Fruit fly (Drosophila melanogaster): ENCODE data around the gene bocks.

Gene bocks

DNA sequence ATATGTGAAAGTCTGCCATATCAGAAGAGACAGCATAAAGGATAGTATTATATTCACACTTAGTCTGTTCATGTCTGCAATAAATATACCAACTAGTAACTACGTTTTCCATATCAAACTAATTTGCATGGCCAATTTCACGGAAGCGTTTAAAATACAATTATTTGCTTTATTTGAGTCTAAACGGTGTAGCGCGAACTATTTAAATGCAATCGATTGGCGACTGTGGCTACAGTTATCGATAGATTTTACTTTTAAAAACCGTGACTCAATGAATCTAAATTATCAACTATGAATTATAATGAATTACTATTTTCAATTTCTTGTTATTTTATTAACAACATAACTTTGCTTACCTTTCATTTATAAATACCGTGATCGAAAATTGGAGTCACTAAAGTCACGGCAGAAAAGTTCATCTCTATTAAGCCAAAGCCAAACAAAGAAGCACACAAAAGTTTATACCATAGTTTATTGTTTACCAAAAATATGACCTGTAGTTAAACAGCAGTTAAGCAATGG, 36.1 kb upstream of the bocks start, which contains the start of the genes CG9427 and CG8319 (continued):
- peak; percentile 87 for TF ChIP-seq knrl (GFP tag; IDR thresholded peaks at IDR 0.05; ENCODE audit: partially characterized antibody)
- TF ChIP-seq CoRest (tag; optimal IDR thresholded peaks at IDR 0.05): peak; percentile 76
- TF ChIP-seq wor (GFP tag; IDR thresholded peaks at IDR 0.05): no peak
- no peak for TF ChIP-seq klu (GFP tag; IDR thresholded peaks at IDR 0.05)
- peak; percentile 40; the same call in 1 of the 2 replicates for TF ChIP-seq lmd (GFP tag; IDR thresholded peaks at IDR 0.05)
- no peak for TF ChIP-seq CG5180 (GFP tag; optimal IDR thresholded peaks at IDR 0.05)
- TF ChIP-seq PHDP (tag; optimal IDR thresholded peaks at IDR 0.05): peak; percentile 77
- TF ChIP-seq gt (GFP tag; IDR thresholded peaks at IDR 0.05): no peak
- no peak for TF ChIP-seq CG17802 (tag; optimal IDR thresholded peaks at IDR 0.05)
- no peak for TF ChIP-seq fd102C (GFP tag; optimal IDR thresholded peaks at IDR 0.05)
- 0 out of 3 replicates have a peak, but pooled peaks have one; percentile 40 for TF ChIP-seq mld (GFP tag; IDR thresholded peaks at IDR 0.05; ENCODE audit: partially characterized antibody)
- TF ChIP-seq Dfd (GFP tag; optimal IDR thresholded peaks at IDR 0.05): no peak
- peak; percentile 28 for TF ChIP-seq kay (GFP tag; optimal IDR thresholded peaks at IDR 0.05)
- peak; percentile 76 for TF ChIP-seq vnd (GFP tag; IDR thresholded peaks at IDR 0.05; ENCODE audit: partially characterized antibody)
- TF ChIP-seq twi (tag; optimal IDR thresholded peaks at IDR 0.05): peak; percentile 20
- TF ChIP-seq al (GFP tag; IDR thresholded peaks at IDR 0.05): 0 out of 2 replicates have a peak, but pooled peaks have one; percentile 25
- no peak for TF ChIP-seq wek (GFP tag; optimal IDR thresholded peaks at IDR 0.05)
- TF ChIP-seq Ravus (GFP tag; IDR thresholded peaks at IDR 0.05): no peak
- TF ChIP-seq unpg (GFP tag; optimal IDR thresholded peaks at IDR 0.05): peak; percentile 63
- peak; percentile 1 for TF ChIP-seq CG1529 (GFP tag; optimal IDR thresholded peaks at IDR 0.05)
- TF ChIP-seq Oli (tag; optimal IDR thresholded peaks at IDR 0.05): no peak
- TF ChIP-seq ham (GFP tag; IDR thresholded peaks at IDR 0.05): no peak
- peak; percentile 72 for TF ChIP-seq zen (tag; optimal IDR thresholded peaks at IDR 0.05)
- peak; percentile 93 for TF ChIP-seq Dp (GFP tag; optimal IDR thresholded peaks at IDR 0.05)
- TF ChIP-seq Stat92E (GFP tag; optimal IDR thresholded peaks at IDR 0.05): peak in 1 of 3 experiments; percentile 31
- TF ChIP-seq Atf-2 (GFP tag; optimal IDR thresholded peaks at IDR 0.05): peak; percentile 54
- no peak for TF ChIP-seq br (optimal IDR thresholded peaks at IDR 0.05)
- no peak for TF ChIP-seq gce (GFP tag; IDR thresholded peaks at IDR 0.05)
- TF ChIP-seq fu2 (GFP tag; optimal IDR thresholded peaks at IDR 0.05): peak; percentile 64
- TF ChIP-seq CG15601 (tag; optimal IDR thresholded peaks at IDR 0.05): peak; percentile 33
- TF ChIP-seq CG17186 (GFP tag; optimal IDR thresholded peaks at IDR 0.05): peak; percentile 63
- TF ChIP-seq E2f1 (GFP tag; IDR thresholded peaks at IDR 0.05): 0 out of 2 replicates have a peak, but pooled peaks have one; percentile 34
- peak; percentile 100 for TF ChIP-seq CG3995 (GFP tag; optimal IDR thresholded peaks at IDR 0.05)
- peak; percentile 63 for TF ChIP-seq CHES-1-like (GFP tag; optimal IDR thresholded peaks at IDR 0.05)
- TF ChIP-seq disco-r (GFP tag; optimal IDR thresholded peaks at IDR 0.05): no peak
- TF ChIP-seq CG16815 (GFP tag; optimal IDR thresholded peaks at IDR 0.05): no peak
- peak; percentile 51; the same call in 1 of the 2 replicates for TF ChIP-seq CG14014 (GFP tag; IDR thresholded peaks at IDR 0.05)
- TF ChIP-seq ab (GFP tag; optimal IDR thresholded peaks at IDR 0.05): no peak
- TF ChIP-seq CG9817 (tag; optimal IDR thresholded peaks at IDR 0.05): peak; percentile 55
- TF ChIP-seq CG4404 (GFP tag; IDR thresholded peaks at IDR 0.05): no peak; the same call in 1 of the 2 replicates
- peak; percentile 70 for TF ChIP-seq grau (tag; optimal IDR thresholded peaks at IDR 0.05)
- TF ChIP-seq Myb (GFP tag; optimal IDR thresholded peaks at IDR 0.05): peak; percentile 67
- peak; percentile 66 for TF ChIP-seq CG10543 (GFP tag; optimal IDR thresholded peaks at IDR 0.05)
- peak; percentile 48 for TF ChIP-seq CG1233 (GFP tag; optimal IDR thresholded peaks at IDR 0.05)
- TF ChIP-seq dmrt99B (tag; optimal IDR thresholded peaks at IDR 0.05): peak; percentile 30
- TF ChIP-seq nom (GFP tag; optimal IDR thresholded peaks at IDR 0.05): no peak
- peak; percentile 46 for TF ChIP-seq CG3281 (GFP tag; optimal IDR thresholded peaks at IDR 0.05)
- peak; percentile 72 for TF ChIP-seq sug (tag; optimal IDR thresholded peaks at IDR 0.05)
- peak; percentile 42 for TF ChIP-seq NFAT (GFP tag; IDR thresholded peaks at IDR 0.05)
- TF ChIP-seq tap (tag; optimal IDR thresholded peaks at IDR 0.05): peak; percentile 41

All from whole organism, embryonic.